Worm (Caenorhabditis elegans) whole organism, young adult: ENCODE results near the gene tbx-7.

Experiments
- ceh-58 ChIP-seq: fragments of 200-800 bp; sonication (Bioruptor generic); IDR thresholded peaks from 2 replicates; pipeline ENCODE4 v1.3.6; 2022; ENCODE audit warnings: missing genetic modification characterization, missing compliant biosample characterization
- madf-3 ChIP-seq: fragments of 200-800 bp; sonication (Bioruptor generic); IDR thresholded peaks from 2 replicates; pipeline ENCODE4 v1.3.6; 2022; ENCODE audit warnings: missing genetic modification reagents, missing genetic modification characterization, missing compliant biosample characterization

- TF ChIP-seq ceh-58 (GFP tag; lab: Robert Waterston, UW) = no peak
- no peak for TF ChIP-seq madf-3 (GFP tag; lab: Robert Waterston, UW)
Measured at ce11 chrIII:5985340-5985739, 43.0 kb downstream of the tbx-7 start, which contains the start of gene T04C9.3.
